Worm (Caenorhabditis elegans): ENCODE measurements around the gene bath-9.

The bath-9 gene

ce11 chrII:3358834-3359233, 18.1 kb upstream of the bath-9 start, which contains the start of the genes lido-14 and bath-27:
TSS of gene lido-14 (plus strand) at chrII:3359134.
TSS of gene bath-27 (plus strand) at chrII:3359139.
- TF ChIP-seq dpl-1 (GFP tag; optimal IDR thresholded peaks at IDR 0.05) = no peak
- TF ChIP-seq ceh-91 (GFP tag; IDR thresholded peaks at IDR 0.05) = no peak
- no peak for TF ChIP-seq madf-6 (GFP tag; IDR thresholded peaks at IDR 0.05)
- TF ChIP-seq ceh-79 (tag; optimal IDR thresholded peaks at IDR 0.05) = no peak
- TF ChIP-seq tbx-9 (tag; optimal IDR thresholded peaks at IDR 0.05; ENCODE audit: borderline replicate concordance) = no peak
- TF ChIP-seq K11D2.4 (GFP tag; IDR thresholded peaks at IDR 0.05) = no peak
- no peak for TF ChIP-seq T26A5.8 (tag; optimal IDR thresholded peaks at IDR 0.05)
- TF ChIP-seq lir-1 (GFP tag; conservative IDR thresholded peaks at IDR 0.05) = no peak
- TF ChIP-seq bed-1 (GFP tag; IDR thresholded peaks at IDR 0.05) = no peak

DNA sequence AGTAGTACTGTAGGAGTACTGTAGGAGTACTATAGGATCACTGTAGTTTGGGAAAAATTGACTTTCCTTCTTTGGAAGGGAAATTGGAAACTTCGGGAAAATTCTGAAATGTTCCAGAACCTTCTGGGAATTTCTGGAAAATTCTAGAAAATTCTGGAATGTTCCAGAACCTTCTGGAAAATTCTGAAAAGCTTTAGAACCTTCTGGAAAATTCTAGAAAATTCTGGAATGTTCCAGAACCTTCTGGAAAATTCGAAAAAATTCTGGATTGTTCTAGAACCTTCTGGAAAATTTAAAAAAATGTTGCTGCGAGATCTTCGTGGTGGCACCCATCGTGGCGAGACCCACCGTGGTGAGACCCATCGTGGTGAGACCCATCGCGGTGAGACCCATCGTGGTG, 11.3 kb upstream of the bath-9 start:
- peak; percentile 45 for TF ChIP-seq F33H1.4 (GFP tag; IDR thresholded peaks at IDR 0.05)
- TF ChIP-seq hsf-1 (GFP tag; IDR thresholded peaks at IDR 0.05) = peak; percentile 96
- TF ChIP-seq dox-1 (GFP tag; IDR thresholded peaks at IDR 0.05) = peak; percentile 69
- 0 out of 2 replicates have a peak, but pooled peaks have one; percentile 42 for TF ChIP-seq cebp-2 (GFP tag; IDR thresholded peaks at IDR 0.05)
- TF ChIP-seq pbrm-1 (GFP tag; IDR thresholded peaks at IDR 0.05) = 0 out of 2 replicates have a peak, but pooled peaks have one; percentile 44
- TF ChIP-seq madf-6 (GFP tag; IDR thresholded peaks at IDR 0.05) = 0 out of 2 replicates have a peak, but pooled peaks have one; percentile 20

- TF ChIP-seq ztf-6 (GFP tag; IDR thresholded peaks at IDR 0.05) = no peak
- no peak for TF ChIP-seq ceh-91 (GFP tag; IDR thresholded peaks at IDR 0.05)
- TF ChIP-seq dox-1 (GFP tag; IDR thresholded peaks at IDR 0.05) = no peak
- no peak for TF ChIP-seq fkh-3 (tag; optimal IDR thresholded peaks at IDR 0.05)
- no peak for TF ChIP-seq attf-6 (GFP tag; IDR thresholded peaks at IDR 0.05)
- TF ChIP-seq Y56A3A.18 (GFP tag; IDR thresholded peaks at IDR 0.05) = no peak
Measured at ce11 chrII:3367100-3367499, 9.8 kb upstream of the bath-9 start, which contains the start of gene Y49F6C.6. TSS of gene Y49F6C.6 (minus strand) at chrII:3367200.

- TF ChIP-seq ztf-25 (GFP tag; IDR thresholded peaks at IDR 0.05) (no peak), F22D6.2 (tag; optimal IDR thresholded peaks at IDR 0.05) (no peak), unc-62 (GFP tag; optimal IDR thresholded peaks at IDR 0.05) (no peak), Y53F4B.3 (GFP tag; IDR thresholded peaks at IDR 0.05) (no peak), hlh-26 (GFP tag; conservative IDR thresholded peaks at IDR 0.05) (no peak), rec-8 (tag; optimal IDR thresholded peaks at IDR 0.05) (no peak), attf-5 (GFP tag; optimal IDR thresholded peaks at IDR 0.05) (no peak), F49E8.2 (tag; optimal IDR thresholded peaks at IDR 0.05; ENCODE audit: insufficient read depth) (no peak), aptf-3 (GFP tag; IDR thresholded peaks at IDR 0.05) (no peak), F33H1.4 (GFP tag; IDR thresholded peaks at IDR 0.05) (no peak), Y67H2A.10 (GFP tag; conservative IDR thresholded peaks at IDR 0.05) (no peak), ets-4 (GFP tag; optimal IDR thresholded peaks at IDR 0.05) (no peak), ekl-4 (GFP tag; IDR thresholded peaks at IDR 0.05) (no peak), aptf-2 (GFP tag; conservative IDR thresholded peaks at IDR 0.05) (no peak)
Measured at ce11 chrII:3368097-3368496, 8.8 kb upstream of the bath-9 start, which contains the start of gene Y49F6C.7. TSS of gene Y49F6C.7 (minus strand) at chrII:3368197.

- TF ChIP-seq aptf-2 (GFP tag; conservative IDR thresholded peaks at IDR 0.05) (peak; percentile 98), madf-10 (tag; optimal IDR thresholded peaks at IDR 0.05) (no peak), xnd-1 (tag; optimal IDR thresholded peaks at IDR 0.05) (peak; percentile 8), efl-1 (GFP tag; optimal IDR thresholded peaks at IDR 0.05) (peak; percentile 30), nfyb-1 (GFP tag; IDR thresholded peaks at IDR 0.05) (peak; percentile 94), aptf-3 (GFP tag; IDR thresholded peaks at IDR 0.05) (peak; percentile 85; the same call in 1 of the 2 replicates), ztf-26 (tag; optimal IDR thresholded peaks at IDR 0.05) (no peak), hmg-1.2 (GFP tag; IDR thresholded peaks at IDR 0.05) (peak; percentile 59; the same call in 1 of the 2 replicates), madf-6 (GFP tag; IDR thresholded peaks at IDR 0.05) (peak; percentile 72)
Measured at ce11 chrII:3370061-3370460, 6.8 kb upstream of the bath-9 start, which contains the start of gene Y49F6C.8. TSS of gene Y49F6C.8 (minus strand) at chrII:3370111.

All from whole organism, young adult.